Worm (Caenorhabditis elegans): Measurements from ENCODE around the gene F18C5.10.

The F18C5.10 gene

ce11 chrII:6587264-6587870 lies 26.1 kb upstream of the F18C5.10 start, which contains the start of gene C56C10.7:
C56C10.7 (minus strand) TSS chrII:6587575.
- TF ChIP-seq mes-4 (tag; optimal IDR thresholded peaks at IDR 0.05) = peak; percentile 13
- no peak for TF ChIP-seq ama-1 (optimal IDR thresholded peaks at IDR 0.05)
- TF ChIP-seq ama-1 (GFP tag; optimal IDR thresholded peaks at IDR 0.05) = peak in 1 of 2 experiments; percentile 62
- no peak for TF ChIP-seq T07F8.4 (tag; optimal IDR thresholded peaks at IDR 0.05)
- TF ChIP-seq lsl-1 (GFP tag; optimal IDR thresholded peaks at IDR 0.05) = peak; percentile 17
- TF ChIP-seq madf-6 (GFP tag; IDR thresholded peaks at IDR 0.05) = peak; percentile 89
- TF ChIP-seq nhr-179 (tag; optimal IDR thresholded peaks at IDR 0.05) = no peak
- TF ChIP-seq T26A5.8 (tag; optimal IDR thresholded peaks at IDR 0.05) = no peak
- no peak for TF ChIP-seq ztf-6 (GFP tag; IDR thresholded peaks at IDR 0.05)
- no peak for TF ChIP-seq sptf-2 (GFP tag; optimal IDR thresholded peaks at IDR 0.05)
- no peak for TF ChIP-seq somi-1 (GFP tag; optimal IDR thresholded peaks at IDR 0.05)
- TF ChIP-seq lin-35 (GFP tag; optimal IDR thresholded peaks at IDR 0.05) = no peak
- TF ChIP-seq F52B5.7 (tag; optimal IDR thresholded peaks at IDR 0.05) = peak; percentile 36
- peak; percentile 36; the same call in 1 of the 2 replicates for TF ChIP-seq D2030.7 (GFP tag; IDR thresholded peaks at IDR 0.05)
- TF ChIP-seq ceh-27 (GFP tag; optimal IDR thresholded peaks at IDR 0.05) = no peak
- peak; percentile 72; the same call in 1 of the 2 replicates for TF ChIP-seq pbrm-1 (GFP tag; IDR thresholded peaks at IDR 0.05)
- peak; percentile 32 for TF ChIP-seq snpc-1.1 (tag; optimal IDR thresholded peaks at IDR 0.05; ENCODE audit: insufficient read depth)
- TF ChIP-seq let-526 (GFP tag; IDR thresholded peaks at IDR 0.05) = no peak
- TF ChIP-seq nhr-90 (tag; optimal IDR thresholded peaks at IDR 0.05) = no peak
- TF ChIP-seq aptf-3 (GFP tag; IDR thresholded peaks at IDR 0.05) = peak; percentile 60; the same call in 1 of the 2 replicates
- no peak for TF ChIP-seq F57A8.1 (GFP tag; optimal IDR thresholded peaks at IDR 0.05)
- peak; percentile 68; the same call in 1 of the 2 replicates for TF ChIP-seq bed-1 (GFP tag; IDR thresholded peaks at IDR 0.05)
- no peak for TF ChIP-seq nhr-120 (GFP tag; IDR thresholded peaks at IDR 0.05)
- peak; percentile 34 for TF ChIP-seq ztf-26 (tag; optimal IDR thresholded peaks at IDR 0.05)
- TF ChIP-seq chd-7 (tag; optimal IDR thresholded peaks at IDR 0.05) = peak; percentile 77
- no peak for TF ChIP-seq F22D6.2 (tag; optimal IDR thresholded peaks at IDR 0.05)
- no peak for TF ChIP-seq pha-4 (tag; optimal IDR thresholded peaks at IDR 0.05)
- TF ChIP-seq F10E7.11 (tag; optimal IDR thresholded peaks at IDR 0.05) = peak; percentile 53
- TF ChIP-seq rec-8 (tag; optimal IDR thresholded peaks at IDR 0.05) = no peak
- peak; percentile 34 for TF ChIP-seq madf-10 (tag; optimal IDR thresholded peaks at IDR 0.05)
- peak; percentile 77 for TF ChIP-seq Y56A3A.18 (GFP tag; IDR thresholded peaks at IDR 0.05)
- peak; percentile 10 for TF ChIP-seq mxl-1 (tag; optimal IDR thresholded peaks at IDR 0.05)
- TF ChIP-seq ZK185.1 (tag; optimal IDR thresholded peaks at IDR 0.05; ENCODE audit: poor library complexity, severe bottlenecking) = no peak
- TF ChIP-seq C17E4.6 (GFP tag; IDR thresholded peaks at IDR 0.05) = peak; percentile 62; the same call in 1 of the 2 replicates
- peak; percentile 49 for TF ChIP-seq hmg-1.2 (GFP tag; IDR thresholded peaks at IDR 0.05)
- peak; percentile 29 for TF ChIP-seq B0035.1 (tag; optimal IDR thresholded peaks at IDR 0.05)
- no peak; the same call in none of the 2 replicates for TF ChIP-seq ceh-40 (GFP tag; IDR thresholded peaks at IDR 0.05)
- 0 out of 2 replicates have a peak, but pooled peaks have one; percentile 4 for TF ChIP-seq B0019.2 (GFP tag; conservative IDR thresholded peaks at IDR 0.05)
- peak; percentile 3 for TF ChIP-seq ceh-79 (tag; optimal IDR thresholded peaks at IDR 0.05)
- no peak for TF ChIP-seq rpc-1 (optimal IDR thresholded peaks at IDR 0.05)
- TF ChIP-seq rpc-1 (tag; optimal IDR thresholded peaks at IDR 0.05) = no peak
- no peak for TF ChIP-seq dpl-1 (GFP tag; optimal IDR thresholded peaks at IDR 0.05)
- TF ChIP-seq egl-44 (GFP tag; IDR thresholded peaks at IDR 0.05) = peak; percentile 43
- TF ChIP-seq ceh-100 (GFP tag; IDR thresholded peaks at IDR 0.05) = peak; percentile 63
- no peak for TF ChIP-seq zim-3 (tag; optimal IDR thresholded peaks at IDR 0.05)
- peak; percentile 94 for TF ChIP-seq madf-3 (GFP tag; IDR thresholded peaks at IDR 0.05)
- no peak for TF ChIP-seq lsy-27 (tag; optimal IDR thresholded peaks at IDR 0.05; ENCODE audit: borderline replicate concordance, insufficient read depth)
- TF ChIP-seq hlh-12 (tag; optimal IDR thresholded peaks at IDR 0.05) = no peak
- TF ChIP-seq ekl-4 (GFP tag; IDR thresholded peaks at IDR 0.05) = peak; percentile 93
